Fruit fly (Drosophila melanogaster) whole organism, embryonic: ENCODE data around the gene Oseg1.

Experiments
- Bgb ChIP-seq: fragments of 200-800 bp; sonication (Bioruptor generic); IDR thresholded peaks from 2 replicates; pipeline ENCODE4 v1.3.6; 2022; ENCODE audit warnings: missing biosample characterization, missing genetic modification characterization; ENCODE audit not compliant: partially characterized antibody
- CG1603 ChIP-seq: fragments of 200-800 bp; sonication (Bioruptor generic); optimal IDR thresholded peaks from 2 replicates; lab custom pipeline; 2019; ENCODE audit warnings: missing biosample characterization, mild to moderate bottlenecking, missing genetic modification characterization, moderate library complexity
- CG2116 ChIP-seq: fragments of 200-800 bp; sonication (Bioruptor generic); optimal IDR thresholded peaks from 3 replicates; lab custom pipeline; 2018; ENCODE audit warnings: missing biosample characterization, mild to moderate bottlenecking, missing genetic modification characterization
- CG3838 ChIP-seq: fragments of 200-800 bp; sonication (Bioruptor generic); optimal IDR thresholded peaks from 3 replicates; lab custom pipeline; 2016; ENCODE audit warnings: missing biosample characterization, missing genetic modification characterization
- CG6813 ChIP-seq: fragments of 200-800 bp; sonication (Bioruptor generic); optimal IDR thresholded peaks from 2 replicates; lab custom pipeline; 2017; ENCODE audit warnings: missing biosample characterization, missing genetic modification characterization, mild to moderate bottlenecking, moderate library complexity, missing genetic modification reagents
- Doc3 ChIP-seq: fragments of 200-800 bp; sonication (Bioruptor generic); IDR thresholded peaks from 3 replicates; pipeline ENCODE4 v1.3.6; 2022; ENCODE audit warnings: missing biosample characterization, missing genetic modification characterization; ENCODE audit not compliant: partially characterized antibody
- H2.0 ChIP-seq: fragments of 200-800 bp; sonication (Bioruptor generic); IDR thresholded peaks from 2 replicates; pipeline ENCODE4 v1.3.6; 2022; ENCODE audit warnings: missing biosample characterization, missing genetic modification characterization
- Hr51 ChIP-seq, 2 experiments: fragments of 200-800 bp; sonication (Bioruptor generic); optimal IDR thresholded peaks; 2 replicates in 1 of 2; 3 replicates in 1 of 2; lab custom pipeline; 2016 to 2018; ENCODE audit warnings: missing biosample characterization in 2 of 2, missing genetic modification characterization in 2 of 2, mild to moderate bottlenecking in 1 of 2, moderate library complexity in 1 of 2
- Mad ChIP-seq: fragments of 200-800 bp; sonication (Bioruptor generic); optimal IDR thresholded peaks from 2 replicates; lab custom pipeline; 2016; ENCODE audit warnings: missing biosample characterization, missing genetic modification characterization
- Med ChIP-seq: fragments of 200-800 bp; sonication (Bioruptor generic); peaks from one replicate; lab custom pipeline; 2016; ENCODE audit warnings: missing biosample characterization, missing genetic modification characterization, mild to moderate bottlenecking, inconsistent platforms, moderate library complexity
- Oli ChIP-seq: fragments of 200-800 bp; sonication (Bioruptor generic); optimal IDR thresholded peaks from 2 replicates; lab custom pipeline; 2018; ENCODE audit warnings: missing biosample characterization, mild to moderate bottlenecking, missing genetic modification characterization, moderate library complexity
- insv ChIP-seq, 2 experiments: fragments of 200-800 bp; sonication (Bioruptor generic); optimal IDR thresholded peaks; 3 replicates each; lab custom pipeline; 2016 to 2018; ENCODE audit warnings: missing biosample characterization in 2 of 2, missing genetic modification characterization in 2 of 2
- pfk ChIP-seq: fragments of 200-800 bp; sonication (Bioruptor generic); optimal IDR thresholded peaks from 2 replicates; lab custom pipeline; 2018; ENCODE audit warnings: missing biosample characterization, mild to moderate bottlenecking, missing genetic modification characterization, moderate library complexity
- pum ChIP-seq: fragments of 200-800 bp; sonication (Bioruptor generic); optimal IDR thresholded peaks from 2 replicates; lab custom pipeline; 2016; ENCODE audit warnings: missing biosample characterization, missing genetic modification characterization

dm6 chr3L:8424831-8425336 is 12.3 kb upstream of the Oseg1 start, which contains the start of gene Cbl:
- TF ChIP-seq Med, result peak; percentile 84
- no peak for TF ChIP-seq CG3838 (GFP tag; lab: Kevin White, UChicago)
- TF ChIP-seq pum (GFP tag; lab: Kevin White, UChicago), result no peak
- TF ChIP-seq Oli (tag; lab: Kevin White, UChicago), result no peak
- no peak for TF ChIP-seq Hr51 (GFP tag; optimal IDR thresholded peaks at IDR 0.05; lab: Kevin White, UChicago)
- no peak for TF ChIP-seq H2.0 (GFP tag; lab: Robert Waterston, UW)
- TF ChIP-seq Bgb (GFP tag; lab: Robert Waterston, UW), result peak; percentile 49; the same call in 1 of the 2 replicates
- peak in 1 of 2 experiments; percentile 23 for TF ChIP-seq insv (GFP tag; optimal IDR thresholded peaks at IDR 0.05; lab: Kevin White, UChicago)
- peak; percentile 100 for TF ChIP-seq CG2116 (GFP tag; lab: Kevin White, UChicago)
- no peak for TF ChIP-seq CG6813 (GFP tag; lab: Kevin White, UChicago)
- no peak for TF ChIP-seq Mad (GFP tag; lab: Kevin White, UChicago)
- TF ChIP-seq pfk (GFP tag; lab: Kevin White, UChicago), result no peak
- TF ChIP-seq CG1603 (tag; lab: Kevin White, UChicago), result peak; percentile 82
- no peak for TF ChIP-seq Doc3 (GFP tag; lab: Robert Waterston, UW)
